Fruit fly (Drosophila melanogaster) whole organism, larva: ENCODE data around the gene CG10958.
A peak's percentile ranks its signal among the peaks of the same experiment; 100 is the strongest.

Experiments
- noc ChIP-seq: fragments of 200-800 bp; sonication (Bioruptor generic); optimal IDR thresholded peaks from 3 replicates; lab custom pipeline; 2019; ENCODE audit warnings: missing biosample characterization, mild to moderate bottlenecking, missing genetic modification characterization, moderate library complexity

CG10958 gene

dm6 chrX:8141353-8142066 lies 9.4 kb downstream of the CG10958 start:
- peak; percentile 45 for TF ChIP-seq noc

DNA sequence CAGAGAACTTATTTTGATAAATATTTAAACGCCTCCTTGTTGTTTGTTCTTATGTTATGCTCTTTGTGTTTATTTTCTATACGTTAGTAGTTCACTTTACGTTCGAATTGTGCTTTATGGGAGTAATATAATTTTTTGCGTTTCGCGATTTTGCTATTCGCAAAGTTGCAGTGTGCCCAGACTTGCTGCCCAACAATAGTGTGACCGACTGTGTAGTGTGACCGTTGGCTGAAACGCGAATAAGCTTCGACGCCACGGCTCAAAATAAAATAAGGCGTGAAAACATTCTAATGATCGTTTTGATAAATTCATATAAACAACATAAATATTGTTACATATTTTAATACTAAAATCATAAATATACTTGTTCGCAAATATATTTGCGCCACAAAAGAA lies 10.0 kb downstream of the CG10958 start, which contains the start of gene Smox:
TSS of gene Smox (minus strand) at position 213 of the 396 bp plus-strand sequence.
- TF ChIP-seq noc, result no peak

dm6 chrX:8143537-8143936 lies 11.5 kb downstream of the CG10958 start, which contains the start of gene CG17982:
CG17982 (minus strand) TSS chrX:8143835.
- TF ChIP-seq noc, result peak; percentile 91

dm6 chrX:8145501-8146157 lies 13.5 kb downstream of the CG10958 start, which contains the start of the genes alpha-PheRS and CG2129:
alpha-PheRS (minus strand) TSS chrX:8145602.
CG2129 (plus strand) TSS chrX:8145839.
- peak; percentile 25 for TF ChIP-seq noc

DNA sequence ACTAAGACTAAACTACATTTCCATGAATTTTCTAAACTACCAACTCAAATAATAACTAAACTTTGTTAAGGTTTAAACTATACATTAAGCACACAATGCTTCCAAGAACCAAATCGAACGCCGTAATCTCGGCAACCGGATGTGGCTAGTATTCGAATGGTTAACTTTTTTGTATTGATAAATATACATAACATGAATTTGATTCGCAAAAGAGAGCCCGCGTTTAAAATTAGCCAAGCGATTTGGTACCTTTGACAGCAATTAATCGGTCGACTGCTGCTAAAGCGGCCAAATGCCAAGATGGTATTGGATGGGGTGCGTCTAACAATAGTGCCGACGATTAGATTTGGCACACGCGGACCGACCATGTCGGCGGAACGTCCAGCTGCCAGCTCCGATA lies 15.6 kb downstream of the CG10958 start, which contains the start of gene CG15336:
TSS of gene CG15336 (plus strand) at position 301 of the 400 bp plus-strand sequence.
- no peak for TF ChIP-seq noc

dm6 chrX:8148556-8148955 lies 16.5 kb downstream of the CG10958 start, which contains the start of gene CG10959:
CG10959 (plus strand) TSS chrX:8148783.
- no peak for TF ChIP-seq noc

- no peak for TF ChIP-seq noc
Observed at dm6 chrX:8152077-8152476, 20.0 kb downstream of the CG10958 start, which contains the start of gene Gbeta5. Gbeta5 (minus strand) TSS chrX:8152275.

- TF ChIP-seq noc, result no peak
Observed at dm6 chrX:8152718-8153117, 20.6 kb downstream of the CG10958 start, which contains the start of gene CG18262. CG18262 (plus strand) TSS chrX:8152948.

- peak; percentile 78 for TF ChIP-seq noc
Observed at dm6 chrX:8157294-8157693, 25.2 kb downstream of the CG10958 start, which contains the start of the genes Traf6 and GIIIspla2. Traf6 (minus strand) TSS chrX:8157386. GIIIspla2 (plus strand) TSS chrX:8157628.

DNA sequence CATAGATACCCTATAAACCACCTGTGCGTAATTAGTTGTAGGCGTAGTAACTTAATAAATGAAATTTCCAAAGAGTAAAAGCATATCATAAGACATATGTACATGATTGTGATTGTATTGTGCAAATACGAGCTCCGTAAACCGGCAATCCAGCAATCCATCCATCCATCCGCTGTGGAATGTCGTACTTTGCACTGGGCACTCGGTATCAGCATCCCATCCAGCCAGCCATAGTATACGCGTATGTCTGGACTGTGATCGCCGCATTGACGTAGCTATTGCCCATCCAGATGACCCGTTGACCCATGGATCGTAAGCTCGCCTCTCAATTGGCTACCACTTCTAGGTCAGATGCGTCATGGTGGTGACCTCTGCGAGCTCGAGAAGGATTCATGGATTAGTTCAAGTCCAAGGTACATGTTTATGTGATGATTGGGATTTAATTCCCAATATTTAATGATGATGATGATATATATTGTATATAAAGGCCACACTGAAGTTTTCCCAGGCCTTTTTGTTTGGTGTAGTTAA lies 26.9 kb downstream of the CG10958 start:
- no peak for TF ChIP-seq noc

dm6 chrX:8159754-8160153 lies 27.7 kb downstream of the CG10958 start, which contains the start of gene CG15337:
CG15337 (plus strand) TSS chrX:8160054.
- no peak for TF ChIP-seq noc

- no peak for TF ChIP-seq noc
Observed at dm6 chrX:8162692-8163091, 30.6 kb downstream of the CG10958 start, which contains the start of gene CG10761. CG10761 (minus strand) TSS chrX:8162792.

DNA sequence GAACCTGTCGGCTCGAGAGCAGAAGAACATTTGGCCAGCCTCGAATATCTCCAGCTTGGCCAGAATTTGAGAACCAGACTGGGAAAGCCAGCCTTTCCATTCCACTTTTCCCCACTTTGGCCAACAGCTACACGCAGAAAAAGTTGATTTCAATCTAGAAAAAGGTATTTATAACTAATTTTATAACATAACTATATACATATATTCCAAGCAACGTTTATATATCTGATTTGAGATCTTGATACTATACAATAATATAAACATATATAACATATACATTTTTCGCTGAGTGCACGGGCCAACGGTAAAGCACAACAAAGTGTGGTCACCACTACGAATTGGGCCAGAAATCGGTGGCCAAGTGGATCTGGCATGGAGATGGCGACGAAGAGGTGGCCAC lies 31.4 kb downstream of the CG10958 start:
- TF ChIP-seq noc, result no peak

- TF ChIP-seq noc, result no peak
Observed at dm6 chrX:8165608-8166007, 33.5 kb downstream of the CG10958 start, which contains the start of gene Or7a. Or7a (minus strand) TSS chrX:8165708.

DNA sequence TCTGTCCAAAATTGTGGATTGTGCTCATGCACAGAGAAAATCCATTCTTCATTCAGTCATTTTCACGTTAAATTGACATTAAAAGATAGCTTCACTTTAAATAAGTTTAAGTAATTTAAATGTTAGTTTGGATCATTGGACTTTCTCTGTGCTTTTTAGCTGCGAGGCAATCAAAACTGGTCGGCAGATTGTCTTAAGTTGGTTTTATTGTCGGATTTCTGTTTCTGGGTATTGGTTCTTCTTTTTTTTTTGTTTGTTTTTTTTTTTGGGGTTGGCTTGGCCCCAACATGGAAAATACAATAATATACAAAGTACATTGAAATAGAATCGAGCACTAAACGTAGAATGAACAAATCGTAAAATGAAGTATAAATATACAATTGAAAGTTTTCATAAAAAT lies 38.1 kb downstream of the CG10958 start, which contains the start of gene CG2278:
TSS of gene CG2278 (minus strand) at position 101 of the 400 bp plus-strand sequence.
- no peak for TF ChIP-seq noc

DNA sequence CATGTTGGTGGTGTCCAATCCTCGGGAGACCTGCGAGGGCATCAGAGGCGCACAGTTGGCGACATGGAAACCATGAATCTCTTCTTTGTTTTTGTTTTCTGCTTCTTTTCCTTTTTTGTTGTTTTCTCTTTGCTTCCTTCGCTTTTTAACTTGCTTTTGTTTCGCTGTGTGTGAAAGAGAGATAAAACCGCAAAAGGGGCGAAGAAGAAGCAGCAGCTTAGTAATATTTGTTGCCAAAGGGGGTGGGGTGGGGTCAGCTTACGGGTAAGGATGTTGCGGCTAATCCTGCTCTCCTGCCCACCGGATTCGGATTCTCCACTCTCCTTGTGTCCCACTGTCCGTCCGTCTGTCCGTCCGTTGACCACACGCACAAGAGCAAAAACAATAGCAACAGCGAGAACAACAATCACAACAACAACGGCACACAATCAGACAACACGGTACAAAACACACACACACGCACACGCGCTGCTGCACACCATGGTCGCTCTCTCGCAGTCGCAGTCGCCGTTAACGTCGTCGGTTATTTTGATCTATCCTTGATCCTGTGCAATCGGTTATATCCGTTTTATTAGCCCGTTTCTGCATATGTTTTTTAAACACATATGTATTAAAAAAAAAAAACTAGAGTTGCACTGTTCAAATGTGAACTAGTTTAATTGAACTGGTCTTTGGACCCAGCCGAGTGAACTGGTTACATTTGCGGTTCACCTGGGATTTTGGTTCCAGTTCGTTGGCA lies 44.4 kb downstream of the CG10958 start:
- TF ChIP-seq noc, result no peak
